Worm (Caenorhabditis elegans): Measurements from ENCODE around the gene cgt-3.
A peak's percentile ranks its signal among the peaks of the same experiment; 100 is the strongest.

The cgt-3 gene

DNA sequence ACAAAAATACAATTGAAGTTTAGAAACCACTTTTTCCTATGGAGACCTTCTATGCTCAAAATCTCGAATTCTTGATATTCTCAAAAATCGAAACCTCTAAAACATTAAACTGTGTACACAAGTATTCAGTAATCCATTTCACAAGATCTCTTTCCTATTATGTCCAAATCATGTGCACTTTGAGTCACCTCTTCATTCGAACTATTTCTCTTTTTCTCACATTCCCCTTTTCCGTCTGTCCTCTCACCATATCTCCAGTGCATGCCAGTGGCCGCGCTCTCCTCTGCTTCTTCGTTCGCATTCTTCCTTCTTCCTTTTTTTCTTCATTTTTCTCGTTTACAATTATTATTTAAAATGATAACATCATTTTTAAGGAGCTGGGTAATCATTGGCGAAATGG lies 31.5 kb downstream of the cgt-3 start, which contains the start of gene F28B12.1:
F28B12.1 (plus strand) TSS at position 335 of the 400 bp plus-strand sequence.
- TF ChIP-seq ztf-3 (GFP tag; optimal IDR thresholded peaks at IDR 0.05) (no peak), nfyb-1 (GFP tag; IDR thresholded peaks at IDR 0.05) (no peak), cebp-1 (GFP tag; IDR thresholded peaks at IDR 0.05) (no peak), cebp-1 (tag; optimal IDR thresholded peaks at IDR 0.05) (peak; percentile 26), nhr-27 (tag; optimal IDR thresholded peaks at IDR 0.05) (no peak)

DNA sequence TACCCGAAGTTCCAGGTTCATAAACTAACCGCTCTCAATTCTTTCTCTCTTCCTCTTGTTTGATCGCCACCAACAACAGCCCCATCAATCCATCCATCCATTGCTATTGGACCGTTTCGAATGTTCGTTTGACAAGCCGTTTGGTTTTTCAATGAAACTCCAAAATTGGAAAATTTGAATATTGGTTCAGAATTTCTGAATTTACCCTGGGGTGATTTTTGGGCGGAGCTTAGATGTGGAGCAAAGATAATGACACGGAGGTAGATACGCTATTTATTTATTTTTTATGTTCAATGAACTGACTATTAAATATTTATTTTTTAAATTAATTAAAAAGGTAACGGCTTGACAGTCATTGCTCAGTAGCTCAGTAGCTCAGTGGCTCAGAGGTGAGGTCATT lies 33.1 kb downstream of the cgt-3 start, which contains the start of gene B0034.2:
B0034.2 (minus strand) TSS at position 101 of the 400 bp plus-strand sequence.
- TF ChIP-seq B0261.1 (tag; optimal IDR thresholded peaks at IDR 0.05) (no peak), nhr-179 (tag; optimal IDR thresholded peaks at IDR 0.05) (no peak)

DNA sequence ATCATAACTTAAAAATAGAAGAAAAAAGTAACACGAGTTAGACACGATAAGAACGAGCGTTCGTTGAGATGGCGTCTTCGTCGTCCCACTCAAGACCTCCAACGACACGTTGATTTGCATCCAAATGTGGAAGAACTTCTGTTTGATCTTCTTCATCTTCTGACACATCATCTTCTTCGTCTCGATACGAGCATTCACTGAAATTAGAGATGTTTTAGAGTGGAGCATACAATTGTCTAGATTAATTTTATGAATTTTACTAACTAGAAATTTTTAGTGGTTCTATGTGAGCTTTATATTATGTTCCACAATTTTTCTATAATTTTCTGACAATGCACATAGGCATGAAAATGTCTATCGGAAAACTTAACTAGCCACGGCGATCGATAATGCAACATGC lies 34.7 kb downstream of the cgt-3 start:
- no peak for TF ChIP-seq unc-130 (GFP tag; optimal IDR thresholded peaks at IDR 0.05)
- TF ChIP-seq zfh-2 (GFP tag; conservative IDR thresholded peaks at IDR 0.05): no peak
- TF ChIP-seq lag-1 (GFP tag; IDR thresholded peaks at IDR 0.05): no peak
- no peak for TF ChIP-seq ZK185.1 (tag; optimal IDR thresholded peaks at IDR 0.05; ENCODE audit: poor library complexity, severe bottlenecking)
- TF ChIP-seq lsl-1 (GFP tag; optimal IDR thresholded peaks at IDR 0.05): no peak
- TF ChIP-seq nhr-90 (tag; optimal IDR thresholded peaks at IDR 0.05): no peak
- no peak for TF ChIP-seq rec-8 (tag; optimal IDR thresholded peaks at IDR 0.05)
- no peak for TF ChIP-seq let-607 (tag; optimal IDR thresholded peaks at IDR 0.05)

DNA sequence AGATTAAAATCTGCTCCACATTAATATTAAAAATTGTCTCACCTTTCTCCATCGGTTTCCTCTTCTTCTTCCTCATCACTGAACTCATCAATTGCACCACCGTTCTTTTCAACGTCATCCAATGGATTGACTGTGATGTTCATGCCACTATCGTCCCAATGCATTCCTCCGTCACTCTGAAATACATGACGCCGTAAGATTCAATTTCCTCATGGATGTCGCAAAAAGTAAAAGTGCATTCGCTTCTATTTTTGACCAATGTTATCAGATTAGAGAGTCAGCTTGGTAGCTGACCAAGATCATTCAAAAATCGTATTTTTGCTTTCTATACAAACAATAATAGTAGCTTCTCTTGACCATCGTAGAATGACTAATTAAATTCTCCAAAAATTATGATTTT lies 35.3 kb downstream of the cgt-3 start:
- TF ChIP-seq snpc-1.1 (tag; optimal IDR thresholded peaks at IDR 0.05; ENCODE audit: insufficient read depth) (no peak), cebp-1 (GFP tag; IDR thresholded peaks at IDR 0.05) (no peak), cebp-1 (tag; optimal IDR thresholded peaks at IDR 0.05) (no peak), chd-7 (tag; optimal IDR thresholded peaks at IDR 0.05) (no peak), nhr-179 (tag; optimal IDR thresholded peaks at IDR 0.05) (no peak), lin-54 (GFP tag; optimal IDR thresholded peaks at IDR 0.05) (no peak), attf-6 (GFP tag; IDR thresholded peaks at IDR 0.05) (no peak), aptf-2 (GFP tag; conservative IDR thresholded peaks at IDR 0.05) (no peak), bed-2 (GFP tag; IDR thresholded peaks at IDR 0.05) (no peak), gei-17 (GFP tag; optimal IDR thresholded peaks at IDR 0.05) (no peak), egl-44 (GFP tag; IDR thresholded peaks at IDR 0.05) (no peak), F33H1.4 (GFP tag; IDR thresholded peaks at IDR 0.05) (no peak), ceh-40 (GFP tag; IDR thresholded peaks at IDR 0.05) (no peak), athp-1 (tag; optimal IDR thresholded peaks at IDR 0.05) (no peak), snpc-4 (GFP tag; optimal IDR thresholded peaks at IDR 0.05) (no peak), snpc-4 (tag; optimal IDR thresholded peaks at IDR 0.05) (no peak)

DNA sequence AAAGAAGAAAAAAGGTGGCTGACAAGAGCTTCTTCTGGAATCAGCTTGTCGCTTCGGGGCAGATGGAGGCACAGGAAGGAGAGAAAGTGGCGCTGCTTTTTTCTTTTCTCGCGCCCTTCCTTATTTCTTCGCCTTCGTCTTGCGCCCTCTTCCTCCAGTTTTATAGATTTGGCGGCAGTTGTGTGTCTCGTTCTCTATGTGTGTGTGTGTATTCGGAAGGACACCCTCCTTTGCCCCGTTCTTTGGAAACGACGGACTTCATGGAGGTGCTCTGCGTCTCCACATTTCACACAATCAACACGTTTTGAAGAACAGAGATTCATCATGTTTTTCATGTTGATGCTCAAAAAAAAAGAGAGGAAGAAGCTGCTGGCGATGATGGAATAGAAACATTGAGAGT lies 37.6 kb downstream of the cgt-3 start:
- TF ChIP-seq snpc-4 (GFP tag; optimal IDR thresholded peaks at IDR 0.05): no peak
- TF ChIP-seq snpc-4 (tag; optimal IDR thresholded peaks at IDR 0.05): peak in 1 of 4 experiments; percentile 5
- 0 out of 2 replicates have a peak, but pooled peaks have one; percentile 26 for TF ChIP-seq dox-1 (GFP tag; IDR thresholded peaks at IDR 0.05)
- TF ChIP-seq cebp-1 (GFP tag; IDR thresholded peaks at IDR 0.05): no peak
- TF ChIP-seq cebp-1 (tag; optimal IDR thresholded peaks at IDR 0.05): peak; percentile 27
- TF ChIP-seq K11D2.4 (GFP tag; IDR thresholded peaks at IDR 0.05): no peak
- TF ChIP-seq ztf-3 (GFP tag; optimal IDR thresholded peaks at IDR 0.05): no peak
- no peak for TF ChIP-seq dpff-1 (tag; optimal IDR thresholded peaks at IDR 0.05)
- TF ChIP-seq hmg-1.2 (GFP tag; IDR thresholded peaks at IDR 0.05): peak; percentile 25; the same call in 1 of the 2 replicates
- TF ChIP-seq lin-35 (GFP tag; optimal IDR thresholded peaks at IDR 0.05): no peak
- TF ChIP-seq zfh-2 (GFP tag; conservative IDR thresholded peaks at IDR 0.05): peak; percentile 86
- TF ChIP-seq T07F8.4 (tag; optimal IDR thresholded peaks at IDR 0.05): no peak
